Worm (Caenorhabditis elegans) whole organism, L3 larva: ENCODE data around the gene str-130.

ENCODE experiments used
- R02D3.7 ChIP-seq: fragments of 150-350 bp; optimal IDR thresholded peaks from 2 replicates; lab custom pipeline; 2014; ENCODE audit warnings: missing biosample characterization, missing genetic modification characterization
- fkh-10 ChIP-seq: sonication (generic microtip); optimal IDR thresholded peaks from 2 replicates; lab custom pipeline; 2017; ENCODE audit warnings: missing biosample characterization, missing genetic modification reagents, missing genetic modification characterization

ce11 chrV:8090595-8090994 lies at the start of gene str-130:
- TF ChIP-seq R02D3.7 (tag; lab: Kevin White, UChicago), result no peak
- no peak for TF ChIP-seq fkh-10 (GFP tag; lab: Kevin White, UChicago)
